Fruit fly (Drosophila melanogaster) whole organism: ENCODE measurements around the gene GlyRS.

ENCODE experiments used
- CG8478 ChIP-seq: fragments of >200 bp; optimal IDR thresholded peaks from 2 replicates; lab custom pipeline; 2018; ENCODE audit warnings: inconsistent platforms
- psq ChIP-seq: fragments of >200 bp; optimal IDR thresholded peaks from 2 replicates; lab custom pipeline; 2017

- TF ChIP-seq psq (no peak), CG8478 (lab: Kevin White, UChicago) (no peak)
These were observed 7.8 kb downstream of the GlyRS start for dm6 chr3L:15102669-15103309.
